Worm (Caenorhabditis elegans): ENCODE measurements around the gene chil-25.

DNA sequence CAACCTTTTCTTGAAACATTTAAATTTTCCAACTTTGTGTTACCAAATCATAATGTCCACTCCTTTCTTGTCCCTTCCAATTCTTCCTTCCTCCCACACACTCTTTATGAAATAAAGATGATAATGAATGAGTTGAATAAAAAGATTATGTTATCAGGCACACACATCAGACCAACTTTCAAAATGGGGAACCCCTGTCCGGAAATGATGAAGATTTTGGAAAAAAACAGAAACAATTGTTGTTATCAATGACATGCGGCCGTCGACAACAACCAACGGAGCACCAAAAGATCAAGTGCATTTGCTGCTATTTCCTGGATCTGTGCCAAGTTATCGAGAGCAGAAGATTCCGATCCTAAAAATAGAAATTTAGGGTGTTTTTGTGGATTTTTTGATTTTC lies 9.1 kb upstream of the chil-25 start:
- TF ChIP-seq nhr-237 (tag; optimal IDR thresholded peaks at IDR 0.05) = no peak
- TF ChIP-seq ceh-16 (tag; optimal IDR thresholded peaks at IDR 0.05) = no peak
- TF ChIP-seq snpc-4 (tag; optimal IDR thresholded peaks at IDR 0.05) = no peak
- no peak for TF ChIP-seq ztf-4 (tag; optimal IDR thresholded peaks at IDR 0.05)
- TF ChIP-seq ceh-28 (tag; optimal IDR thresholded peaks at IDR 0.05) = no peak
- no peak for TF ChIP-seq aly-2 (tag; optimal IDR thresholded peaks at IDR 0.05)

All from whole organism, L3 larva.